Fruit fly (Drosophila melanogaster) whole organism: ENCODE data around the gene Gagr.

Source experiments
- psq ChIP-seq: fragments of >200 bp; optimal IDR thresholded peaks from 2 replicates; lab custom pipeline; 2017
- usp ChIP-seq: fragments of >200 bp; optimal IDR thresholded peaks from 2 replicates; lab custom pipeline; 2017; ENCODE audit warnings: missing biosample characterization, missing genetic modification characterization, mixed read lengths

DNA sequence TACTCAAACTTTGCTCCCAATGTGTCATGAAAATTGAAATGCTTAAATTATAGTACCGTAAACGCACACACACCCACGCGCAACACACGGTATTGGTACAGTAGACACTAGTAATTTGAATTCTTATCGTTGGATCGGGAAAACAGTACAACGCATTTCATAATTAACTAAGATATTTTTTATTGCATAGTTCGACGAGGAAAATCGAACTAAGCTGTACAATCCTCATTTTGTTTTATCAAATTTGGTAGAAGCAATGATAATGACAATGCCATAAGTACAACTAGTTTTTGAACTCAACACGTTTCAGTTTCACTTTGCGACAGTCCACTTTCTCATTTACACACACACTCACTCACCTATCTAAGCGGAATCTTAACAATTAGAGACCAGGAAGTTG lies 13.6 kb upstream of the Gagr start:
- no peak for TF ChIP-seq usp (GFP tag; lab: Kevin White, UChicago)
- TF ChIP-seq psq (lab: Kevin White, UChicago), result no peak
